Worm (Caenorhabditis elegans) whole organism, L3 larva: ENCODE data around the gene mob-4.

Source experiments
- ceh-9 ChIP-seq: sonication (generic microtip); optimal IDR thresholded peaks from 2 replicates; lab custom pipeline; 2018; ENCODE audit warnings: missing biosample characterization, missing genetic modification characterization
- egl-27 ChIP-seq: sonication (generic microtip); optimal IDR thresholded peaks from 4 replicates; lab custom pipeline; 2017; ENCODE audit warnings: missing biosample characterization, missing genetic modification reagents, missing genetic modification characterization
- lsy-12 ChIP-seq: sonication (generic microtip); optimal IDR thresholded peaks from 2 replicates; lab custom pipeline; 2016; ENCODE audit warnings: mild to moderate bottlenecking, missing genetic modification characterization, missing compliant biosample characterization
- nhr-237 ChIP-seq: fragments of 150-350 bp; optimal IDR thresholded peaks from 2 replicates; lab custom pipeline; 2014; ENCODE audit warnings: missing biosample characterization, missing genetic modification characterization
- nhr-25 ChIP-seq: sonication (generic microtip); optimal IDR thresholded peaks from 2 replicates; lab custom pipeline; 2017; ENCODE audit warnings: missing biosample characterization, missing genetic modification characterization
- nhr-28 ChIP-seq: fragments of 150-350 bp; optimal IDR thresholded peaks from 2 replicates; lab custom pipeline; 2014; ENCODE audit warnings: missing biosample characterization, missing genetic modification characterization
- nhr-67 ChIP-seq: fragments of 150-350 bp; optimal IDR thresholded peaks from 2 replicates; lab custom pipeline; 2014; ENCODE audit warnings: missing biosample characterization, missing genetic modification characterization
- pqm-1 ChIP-seq: fragments of 150-350 bp; optimal IDR thresholded peaks from 2 replicates; lab custom pipeline; 2017; ENCODE audit warnings: missing biosample characterization, missing genetic modification characterization, inconsistent platforms
- snpc-4 ChIP-seq: fragments of 150-350 bp; optimal IDR thresholded peaks from 2 replicates; lab custom pipeline; 2014; ENCODE audit warnings: missing biosample characterization, missing genetic modification characterization
- unc-62 ChIP-seq: fragments of 150-350 bp; sonication (generic microtip); optimal IDR thresholded peaks from 4 replicates; lab custom pipeline; 2014; ENCODE audit warnings: missing biosample characterization, missing genetic modification reagents, missing genetic modification characterization
- ztf-11 ChIP-seq: fragments of 150-350 bp; optimal IDR thresholded peaks from 2 replicates; lab custom pipeline; 2014; ENCODE audit warnings: missing biosample characterization, missing genetic modification characterization

DNA sequence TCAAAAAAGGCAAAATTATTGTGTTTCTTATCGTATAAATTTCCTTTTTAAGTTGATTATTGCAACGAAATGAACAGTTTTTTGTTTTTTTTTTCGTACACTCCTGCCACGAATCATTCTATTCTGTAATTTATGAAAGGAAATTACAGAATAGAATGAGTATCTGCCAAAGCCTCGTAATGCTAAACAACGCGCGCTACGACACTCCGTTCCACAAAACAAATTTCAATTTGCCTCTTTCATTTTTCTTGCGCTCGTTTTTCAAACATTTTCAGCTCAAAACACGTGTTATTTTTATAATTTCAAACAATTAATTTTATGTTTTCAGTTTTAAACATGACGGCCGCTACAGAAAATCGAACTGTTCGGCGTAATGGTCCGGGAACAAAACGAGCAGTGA is at the start of gene mob-4:
- no peak for TF ChIP-seq egl-27
- TF ChIP-seq nhr-237: no peak
- TF ChIP-seq pqm-1 (tag; lab: Kevin White, UChicago): no peak
- no peak for TF ChIP-seq nhr-67
- no peak for TF ChIP-seq ceh-9 (tag; lab: Kevin White, UChicago)
- no peak for TF ChIP-seq lsy-12 (tag; lab: Kevin White, UChicago)
- TF ChIP-seq nhr-28: no peak
- no peak for TF ChIP-seq unc-62
- TF ChIP-seq ztf-11: no peak
- no peak for TF ChIP-seq nhr-25 (tag; lab: Kevin White, UChicago)
- TF ChIP-seq snpc-4 (tag; lab: Kevin White, UChicago): no peak
